Worm (Caenorhabditis elegans): ENCODE results near the gene Y53C12B.7.

- TF ChIP-seq ama-1 (optimal IDR thresholded peaks at IDR 0.05) (no peak), blmp-1 (tag; optimal IDR thresholded peaks at IDR 0.05) (no peak), swsn-7 (tag; optimal IDR thresholded peaks at IDR 0.05) (no peak), aly-2 (tag; optimal IDR thresholded peaks at IDR 0.05) (no peak), nhr-11 (tag; optimal IDR thresholded peaks at IDR 0.05) (no peak)
These were observed 10.2 kb downstream of the Y53C12B.7 start, which contains the start of gene pno-1 for ce11 chrII:9742784-9743183.

Measured in whole organism, L1 larva.